Worm (Caenorhabditis elegans) whole organism, L2 larva: ENCODE measurements around the gene ZK218.11.

Source experiments
- mdl-1 ChIP-seq, 2 experiments: fragments of 150-350 bp in 1 of 2; sonication (generic microtip) in 1 of 2; optimal IDR thresholded peaks; 2 replicates each; lab custom pipeline; 2017; ENCODE audit warnings: missing biosample characterization in 2 of 2, missing genetic modification characterization in 2 of 2
- nhr-25 ChIP-seq: fragments of 150-350 bp; sonication (generic microtip); optimal IDR thresholded peaks from 3 replicates; lab custom pipeline; 2014; ENCODE audit warnings: missing biosample characterization, missing genetic modification characterization

- TF ChIP-seq mdl-1 (tag; optimal IDR thresholded peaks at IDR 0.05; lab: Kevin White, UChicago) (no peak), nhr-25 (tag; lab: Kevin White, UChicago) (no peak)
Observed at ce11 chrV:17151292-17151691, 43.1 kb upstream of the ZK218.11 start.
